Worm (Caenorhabditis elegans) whole organism, early embryonic: ENCODE results near the gene C48B4.12.

Experiments
- B0310.2 ChIP-seq: sonication (generic microtip); optimal IDR thresholded peaks from 2 replicates; lab custom pipeline; 2016; ENCODE audit warnings: mild to moderate bottlenecking, missing genetic modification characterization, missing compliant biosample characterization
- F13C5.2 ChIP-seq: sonication (generic microtip); optimal IDR thresholded peaks from 2 replicates; lab custom pipeline; 2017; ENCODE audit warnings: mild to moderate bottlenecking, missing genetic modification characterization, inconsistent platforms, missing compliant biosample characterization
- aly-1 ChIP-seq: sonication (generic microtip); optimal IDR thresholded peaks from 2 replicates; lab custom pipeline; 2016; ENCODE audit warnings: missing genetic modification characterization, missing compliant biosample characterization
- ama-1 ChIP-seq: fragments of 150-350 bp; optimal IDR thresholded peaks from 2 replicates; lab custom pipeline; 2014
- ceh-13 ChIP-seq: fragments of 200-800 bp; sonication (Bioruptor generic); optimal IDR thresholded peaks from 2 replicates; lab custom pipeline; 2018; ENCODE audit warnings: mild to moderate bottlenecking, missing genetic modification characterization, missing compliant biosample characterization
- ceh-36 ChIP-seq: sonication (generic microtip); optimal IDR thresholded peaks from 2 replicates; lab custom pipeline; 2016; ENCODE audit warnings: missing genetic modification characterization, inconsistent platforms, missing compliant biosample characterization
- ets-7 ChIP-seq: sonication (generic microtip); optimal IDR thresholded peaks from 2 replicates; lab custom pipeline; 2016; ENCODE audit warnings: missing genotype, missing genetic modification characterization, missing compliant biosample characterization
- flt-1 ChIP-seq: fragments of 200-800 bp; sonication (Bioruptor generic); IDR thresholded peaks from 2 replicates; pipeline ENCODE4 v1.3.6; 2022; ENCODE audit warnings: missing genetic modification characterization, missing compliant biosample characterization
- hmbx-1 ChIP-seq: sonication (generic microtip); optimal IDR thresholded peaks from 2 replicates; lab custom pipeline; 2016; ENCODE audit warnings: mild to moderate bottlenecking, missing genetic modification characterization, missing compliant biosample characterization
- hmg-4 ChIP-seq: fragments of 200-800 bp; sonication (Bioruptor generic); optimal IDR thresholded peaks from 2 replicates; lab custom pipeline; 2018; ENCODE audit warnings: mild to moderate bottlenecking, missing genetic modification characterization, missing compliant biosample characterization
- hnd-1 ChIP-seq: sonication (generic microtip); optimal IDR thresholded peaks from 2 replicates; lab custom pipeline; 2016; ENCODE audit warnings: missing genetic modification characterization, missing compliant biosample characterization
- pes-1 ChIP-seq: fragments of 200-800 bp; sonication (Bioruptor generic); IDR thresholded peaks from 2 replicates; pipeline ENCODE4 v1.3.6; 2022; ENCODE audit warnings: missing genetic modification reagents, missing genetic modification characterization, missing compliant biosample characterization
- scrt-1 ChIP-seq: fragments of 200-800 bp; sonication (Bioruptor generic); IDR thresholded peaks from 2 replicates; pipeline ENCODE4 v1.3.6; 2022; ENCODE audit warnings: missing genetic modification characterization, missing compliant biosample characterization
- sea-1 ChIP-seq: fragments of 200-800 bp; sonication (Bioruptor generic); conservative IDR thresholded peaks from 2 replicates; pipeline ENCODE4 v1.3.6; 2022; ENCODE audit warnings: missing genetic modification characterization, missing compliant biosample characterization
- tbx-11 ChIP-seq: fragments of 200-800 bp; sonication (Bioruptor generic); IDR thresholded peaks from 2 replicates; pipeline ENCODE4 v1.3.6; 2022; ENCODE audit warnings: missing genetic modification characterization, missing compliant biosample characterization
- tbx-37 ChIP-seq: fragments of 200-800 bp; sonication (Bioruptor generic); conservative IDR thresholded peaks from 2 replicates; pipeline ENCODE4 v1.3.6; 2022; ENCODE audit warnings: missing genetic modification reagents, missing genetic modification characterization, missing compliant biosample characterization
- tra-4 ChIP-seq: sonication (generic microtip); optimal IDR thresholded peaks from 2 replicates; lab custom pipeline; 2017; ENCODE audit warnings: missing genetic modification characterization, missing compliant biosample characterization

C48B4.12 gene

DNA sequence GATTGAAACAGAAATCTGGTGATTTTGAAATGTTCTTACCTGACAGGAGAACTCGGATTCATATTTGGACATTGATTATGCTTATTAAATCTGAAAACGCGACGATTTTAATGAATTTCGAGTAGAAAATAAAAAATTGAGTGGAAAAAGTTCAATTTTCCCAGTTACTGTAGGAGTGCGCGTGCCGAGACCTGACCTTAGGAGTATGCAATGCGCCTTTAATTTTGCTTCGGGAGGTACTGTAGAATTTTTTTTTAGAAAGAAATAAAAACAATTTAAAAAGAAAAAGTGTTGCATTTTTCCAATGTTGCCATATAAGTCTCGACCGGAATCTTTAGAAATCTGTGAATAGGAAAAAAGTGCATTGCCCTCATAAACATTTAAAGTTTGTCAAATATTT is 31.2 kb upstream of the C48B4.12 start, which contains the start of gene C48B4.11:
Gene C48B4.11 (minus strand): TSS at position 143 of the 400 bp plus-strand sequence.
- TF ChIP-seq sea-1 (GFP tag; lab: Robert Waterston, UW), result no peak
- TF ChIP-seq ets-7 (tag; lab: Kevin White, UChicago), result no peak
- TF ChIP-seq B0310.2 (tag; lab: Kevin White, UChicago), result no peak
- TF ChIP-seq ceh-13, result no peak
- TF ChIP-seq flt-1, result no peak
- no peak for TF ChIP-seq ama-1 (lab: Kevin White, UChicago)
- TF ChIP-seq hmbx-1 (tag; lab: Kevin White, UChicago), result no peak

DNA sequence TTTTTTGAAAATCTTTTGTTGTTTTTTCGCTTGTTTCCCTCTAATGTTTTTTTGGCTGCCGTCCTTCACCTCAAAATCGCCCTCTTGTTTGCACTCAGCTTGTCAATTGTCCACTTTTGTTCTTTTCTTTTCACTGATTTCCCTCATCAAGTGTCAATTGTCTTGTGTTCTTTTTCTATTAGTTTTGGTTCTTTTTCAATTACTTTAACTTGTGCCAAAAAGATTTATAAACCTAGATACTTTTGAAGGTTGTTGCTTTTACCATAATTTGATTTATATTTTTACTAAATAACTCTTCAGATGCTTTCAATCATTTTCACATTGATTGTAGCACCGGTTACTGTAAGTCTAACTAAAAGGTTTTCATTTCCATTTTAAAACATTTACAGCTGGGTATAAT is 28.7 kb upstream of the C48B4.12 start, which contains the start of gene C48B4.13:
Gene C48B4.13 (plus strand): TSS at position 301 of the 400 bp plus-strand sequence.
- TF ChIP-seq sea-1 (GFP tag; lab: Robert Waterston, UW) (no peak), scrt-1 (GFP tag; lab: Robert Waterston, UW) (no peak), F13C5.2 (tag; lab: Kevin White, UChicago) (no peak)

DNA sequence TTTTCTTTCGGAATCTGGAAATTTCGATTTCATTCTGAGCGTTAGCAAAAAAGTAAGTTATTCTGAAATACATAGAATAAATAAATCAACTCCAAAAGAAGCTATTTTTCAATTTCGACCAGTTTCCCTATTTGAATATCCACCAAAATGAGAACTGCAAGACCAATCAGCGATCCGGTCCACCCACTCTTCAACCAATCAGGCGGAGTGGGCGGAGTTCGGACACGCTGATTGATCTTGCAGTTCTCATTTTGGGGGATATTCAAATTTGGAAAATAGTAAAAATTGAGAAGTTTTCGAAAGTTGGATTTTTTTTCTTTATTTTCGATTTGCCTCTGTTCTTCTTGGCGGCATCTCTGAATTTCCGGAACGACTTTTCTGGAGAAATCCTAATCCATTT is 26.3 kb upstream of the C48B4.12 start:
- TF ChIP-seq ets-7 (tag; lab: Kevin White, UChicago) (no peak), aly-1 (no peak), B0310.2 (tag; lab: Kevin White, UChicago) (no peak), ceh-13 (no peak), sea-1 (GFP tag; lab: Robert Waterston, UW) (no peak), ceh-36 (tag; lab: Kevin White, UChicago) (no peak), pes-1 (no peak), hnd-1 (tag; lab: Kevin White, UChicago) (no peak), hmbx-1 (tag; lab: Kevin White, UChicago) (no peak), hmg-4 (GFP tag; lab: Kevin White, UChicago) (no peak), tbx-37 (GFP tag; lab: Robert Waterston, UW) (no peak), ama-1 (lab: Kevin White, UChicago) (no peak), tbx-11 (GFP tag; lab: Robert Waterston, UW) (no peak), F13C5.2 (tag; lab: Kevin White, UChicago) (no peak), tra-4 (no peak)

ce11 chrIII:9580039-9580891 is 16.9 kb upstream of the C48B4.12 start, which contains the start of gene ced-7:
Gene ced-7 (minus strand): TSS chrIII:9580089.
- TF ChIP-seq ceh-13 (no peak), hnd-1 (tag; lab: Kevin White, UChicago) (no peak), aly-1 (no peak), ceh-36 (tag; lab: Kevin White, UChicago) (no peak)

ce11 chrIII:9582240-9582639 is 14.9 kb upstream of the C48B4.12 start, which contains the start of gene C48B4.3:
Gene C48B4.3 (minus strand): TSS chrIII:9582388.
- TF ChIP-seq flt-1, result no peak
- no peak for TF ChIP-seq tbx-37 (GFP tag; lab: Robert Waterston, UW)
- TF ChIP-seq F13C5.2 (tag; lab: Kevin White, UChicago), result no peak
- no peak for TF ChIP-seq ets-7 (tag; lab: Kevin White, UChicago)
- no peak for TF ChIP-seq pes-1
- no peak for TF ChIP-seq hmg-4 (GFP tag; lab: Kevin White, UChicago)
- TF ChIP-seq tra-4, result no peak
- TF ChIP-seq sea-1 (GFP tag; lab: Robert Waterston, UW), result no peak
- TF ChIP-seq scrt-1 (GFP tag; lab: Robert Waterston, UW), result no peak

DNA sequence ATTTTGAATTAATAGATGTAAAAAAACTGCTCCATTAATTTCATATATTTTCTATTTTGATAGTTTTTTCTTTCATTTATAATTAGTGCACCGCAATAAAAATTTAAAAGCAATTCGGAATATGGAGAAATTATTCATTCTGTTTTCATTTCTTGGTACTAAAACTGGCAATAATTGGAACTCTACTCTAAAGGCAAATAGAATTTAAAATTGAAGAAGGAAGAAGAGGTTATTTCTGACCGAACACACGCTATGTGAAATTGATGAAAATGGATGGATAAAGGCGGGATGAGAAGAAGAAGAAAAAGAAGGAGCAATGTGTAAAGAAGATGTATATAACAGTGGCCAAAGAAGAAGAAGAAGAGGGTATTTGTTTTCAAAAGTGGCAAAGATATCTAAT is 13.9 kb upstream of the C48B4.12 start:
- no peak for TF ChIP-seq B0310.2 (tag; lab: Kevin White, UChicago)
- no peak for TF ChIP-seq flt-1
- TF ChIP-seq scrt-1 (GFP tag; lab: Robert Waterston, UW), result no peak
- no peak for TF ChIP-seq ceh-13
- TF ChIP-seq aly-1, result no peak
- no peak for TF ChIP-seq hnd-1 (tag; lab: Kevin White, UChicago)
- TF ChIP-seq ama-1 (lab: Kevin White, UChicago), result no peak
- no peak for TF ChIP-seq tbx-37 (GFP tag; lab: Robert Waterston, UW)
- TF ChIP-seq tbx-11 (GFP tag; lab: Robert Waterston, UW), result no peak
- no peak for TF ChIP-seq tra-4
- TF ChIP-seq sea-1 (GFP tag; lab: Robert Waterston, UW), result no peak
- no peak for TF ChIP-seq hmbx-1 (tag; lab: Kevin White, UChicago)
- TF ChIP-seq ceh-36 (tag; lab: Kevin White, UChicago), result no peak
- no peak for TF ChIP-seq ets-7 (tag; lab: Kevin White, UChicago)
- no peak for TF ChIP-seq F13C5.2 (tag; lab: Kevin White, UChicago)
- TF ChIP-seq pes-1, result no peak
- TF ChIP-seq hmg-4 (GFP tag; lab: Kevin White, UChicago), result no peak

DNA sequence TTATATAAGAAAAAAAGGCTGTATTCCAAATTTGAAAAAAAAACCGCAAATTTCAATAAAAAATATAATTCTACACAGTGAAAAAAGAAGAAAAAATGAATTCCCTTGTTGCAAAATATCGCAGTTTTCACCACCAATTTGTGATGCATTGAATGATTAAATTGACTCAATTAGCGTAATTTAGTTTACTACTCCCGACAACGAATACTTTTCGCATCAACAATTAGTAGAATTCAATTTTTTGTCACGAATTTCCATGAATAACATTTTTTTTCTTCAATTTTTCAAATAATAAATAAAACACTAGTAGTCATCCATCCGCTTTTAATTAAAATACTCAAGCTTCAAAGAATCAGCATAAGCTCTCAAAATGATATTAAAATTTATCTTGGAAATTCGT is 11.8 kb upstream of the C48B4.12 start:
- TF ChIP-seq aly-1 (no peak), sea-1 (GFP tag; lab: Robert Waterston, UW) (no peak), ama-1 (lab: Kevin White, UChicago) (no peak), ceh-13 (no peak), B0310.2 (tag; lab: Kevin White, UChicago) (no peak), hmg-4 (GFP tag; lab: Kevin White, UChicago) (no peak), hnd-1 (tag; lab: Kevin White, UChicago) (no peak), ets-7 (tag; lab: Kevin White, UChicago) (no peak), tra-4 (no peak), hmbx-1 (tag; lab: Kevin White, UChicago) (no peak), scrt-1 (GFP tag; lab: Robert Waterston, UW) (no peak), tbx-11 (GFP tag; lab: Robert Waterston, UW) (no peak), flt-1 (no peak), F13C5.2 (tag; lab: Kevin White, UChicago) (no peak), ceh-36 (tag; lab: Kevin White, UChicago) (no peak), pes-1 (no peak), tbx-37 (GFP tag; lab: Robert Waterston, UW) (no peak)
